Worm (Caenorhabditis elegans): ENCODE measurements around the gene F27D9.12.

- TF ChIP-seq med-1 (GFP tag; optimal IDR thresholded peaks at IDR 0.05; ENCODE audit: insufficient read depth) (no peak), ref-1 (GFP tag; conservative IDR thresholded peaks at IDR 0.05) (no peak), tab-1 (GFP tag; IDR thresholded peaks at IDR 0.05) (no peak), cog-1 (tag; optimal IDR thresholded peaks at IDR 0.05) (no peak), flt-1 (GFP tag; IDR thresholded peaks at IDR 0.05) (no peak), klf-2 (GFP tag; conservative IDR thresholded peaks at IDR 0.05) (no peak), ztf-23 (GFP tag; IDR thresholded peaks at IDR 0.05) (no peak), ztf-29 (GFP tag; IDR thresholded peaks at IDR 0.05) (no peak), T22C8.4 (GFP tag; IDR thresholded peaks at IDR 0.05) (no peak)
Observed at ce11 chrX:7640811-7641210, 16.0 kb downstream of the F27D9.12 start.
